Worm (Caenorhabditis elegans): ENCODE data around the gene F23H12.3.

- TF ChIP-seq hmg-4 (GFP tag; optimal IDR thresholded peaks at IDR 0.05) (no peak), ceh-13 (GFP tag; optimal IDR thresholded peaks at IDR 0.05) (no peak), tbx-11 (GFP tag; IDR thresholded peaks at IDR 0.05) (no peak), pes-1 (GFP tag; IDR thresholded peaks at IDR 0.05) (no peak)
Measured at ce11 chrV:12337894-12338293, 7.1 kb upstream of the F23H12.3 start, which contains the start of gene twk-13.
